Worm (Caenorhabditis elegans): ENCODE data around the gene sre-54.

- TF ChIP-seq nhr-237 (tag; optimal IDR thresholded peaks at IDR 0.05) (no peak), fos-1 (tag; optimal IDR thresholded peaks at IDR 0.05) (peak; percentile 71), nhr-6 (tag; optimal IDR thresholded peaks at IDR 0.05) (no peak), ama-1 (optimal IDR thresholded peaks at IDR 0.05) (no peak), ztf-11 (tag; optimal IDR thresholded peaks at IDR 0.05) (no peak), lin-13 (GFP tag; optimal IDR thresholded peaks at IDR 0.05) (peak; percentile 69), lin-11 (tag; optimal IDR thresholded peaks at IDR 0.05) (peak; percentile 59), lin-39 (tag; optimal IDR thresholded peaks at IDR 0.05) (no peak), gmeb-1 (tag; optimal IDR thresholded peaks at IDR 0.05) (peak; percentile 69)
Observed at ce11 chrII:12339152-12339551, 6.4 kb downstream of the sre-54 start.
